Worm (Caenorhabditis elegans): ENCODE data around the gene Y47D7A.3.

ce11 chrV:4370515-4370914 is 40.2 kb upstream of the Y47D7A.3 start:
- TF ChIP-seq unc-62 (GFP tag; optimal IDR thresholded peaks at IDR 0.05) (no peak), mdl-1 (tag; optimal IDR thresholded peaks at IDR 0.05) (no peak), aly-2 (tag; optimal IDR thresholded peaks at IDR 0.05) (no peak), nhr-76 (tag; optimal IDR thresholded peaks at IDR 0.05) (no peak), nhr-28 (tag; optimal IDR thresholded peaks at IDR 0.05) (no peak), lin-39 (tag; optimal IDR thresholded peaks at IDR 0.05) (no peak), ama-1 (optimal IDR thresholded peaks at IDR 0.05) (no peak), fkh-10 (GFP tag; optimal IDR thresholded peaks at IDR 0.05) (no peak), skn-1 (tag; optimal IDR thresholded peaks at IDR 0.05) (no peak), pha-4 (tag; optimal IDR thresholded peaks at IDR 0.05) (no peak), fos-1 (tag; optimal IDR thresholded peaks at IDR 0.05) (no peak), elt-3 (tag; optimal IDR thresholded peaks at IDR 0.05) (no peak), elt-2 (tag; optimal IDR thresholded peaks at IDR 0.05) (no peak), ZK546.5 (tag; optimal IDR thresholded peaks at IDR 0.05) (no peak)

Data from whole organism, L3 larva.